Worm (Caenorhabditis elegans): Measurements from ENCODE around the gene vha-4.

Gene vha-4

ce11 chrII:7829616-7830015 lies 49.5 kb downstream of the vha-4 start:
- TF ChIP-seq C06A6.2 (GFP tag; conservative IDR thresholded peaks at IDR 0.05) (no peak), mcd-1 (GFP tag; IDR thresholded peaks at IDR 0.05) (no peak), snpc-4 (GFP tag; optimal IDR thresholded peaks at IDR 0.05) (no peak), snpc-4 (tag; optimal IDR thresholded peaks at IDR 0.05) (no peak), tbp1 (GFP tag; optimal IDR thresholded peaks at IDR 0.05) (no peak)
